Fruit fly (Drosophila melanogaster): ENCODE data around the gene CG15249.

DNA sequence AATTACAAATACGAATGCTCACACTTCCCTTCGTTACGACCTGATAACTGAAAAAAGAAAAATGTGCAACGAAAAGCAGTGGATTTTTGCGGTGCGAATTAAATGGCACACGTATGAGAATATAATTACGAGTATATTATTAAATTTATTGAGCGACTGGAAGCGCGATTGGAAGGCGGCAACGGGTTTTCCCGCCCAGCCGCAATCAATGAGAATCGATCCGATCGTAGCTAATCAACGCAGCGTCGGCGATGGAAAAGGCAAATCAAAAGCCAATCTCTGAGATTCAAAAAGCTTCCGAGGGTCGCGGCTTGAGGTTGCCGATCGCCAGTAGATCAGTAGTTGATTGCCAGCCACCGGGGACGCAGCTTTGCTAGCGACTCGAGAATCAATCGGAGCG is 34.5 kb downstream of the CG15249 start, which contains the start of gene Ser7:
- TF ChIP-seq Ets96B (tag; optimal IDR thresholded peaks at IDR 0.05): no peak
- TF ChIP-seq dac (GFP tag; optimal IDR thresholded peaks at IDR 0.05): no peak
- no peak for TF ChIP-seq dsx (GFP tag; optimal IDR thresholded peaks at IDR 0.05; ENCODE audit: poor library complexity, severe bottlenecking)
- no peak for TF ChIP-seq Hr4 (GFP tag; optimal IDR thresholded peaks at IDR 0.05)
- TF ChIP-seq svp (GFP tag): peak; percentile 70
- no peak for TF ChIP-seq ss (GFP tag; optimal IDR thresholded peaks at IDR 0.05)
- no peak for TF ChIP-seq Sox102F (GFP tag; optimal IDR thresholded peaks at IDR 0.05)

Measured in whole organism, prepupa.